Worm (Caenorhabditis elegans) whole organism, young adult: ENCODE measurements around the gene cpi-2.

Experiments used
- B0019.2 ChIP-seq: fragments of 200-800 bp; sonication (Bioruptor generic); conservative IDR thresholded peaks from 2 replicates; pipeline ENCODE4 v1.3.6; 2022; ENCODE audit warnings: missing genetic modification reagents, missing genetic modification characterization, missing compliant biosample characterization
- B0035.1 ChIP-seq: sonication (generic microtip); optimal IDR thresholded peaks from 2 replicates; lab custom pipeline; 2016; ENCODE audit warnings: missing genetic modification characterization, mild to moderate bottlenecking, missing compliant biosample characterization, missing genotype, missing genetic modification reagents
- B0261.1 ChIP-seq: sonication (generic microtip); optimal IDR thresholded peaks from 2 replicates; lab custom pipeline; 2016; ENCODE audit warnings: mild to moderate bottlenecking, missing genetic modification characterization, moderate library complexity, missing compliant biosample characterization
- B0336.3 ChIP-seq: fragments of 200-800 bp; sonication (Bioruptor generic); IDR thresholded peaks from 2 replicates; pipeline ENCODE4 v1.3.6; 2022; ENCODE audit warnings: missing genetic modification characterization, missing compliant biosample characterization
- F10E7.11 ChIP-seq: sonication (generic microtip); optimal IDR thresholded peaks from 2 replicates; lab custom pipeline; 2017; ENCODE audit warnings: mild to moderate bottlenecking, missing genetic modification characterization, moderate library complexity, missing compliant biosample characterization
- F22D6.2 ChIP-seq: sonication (generic microtip); optimal IDR thresholded peaks from 2 replicates; lab custom pipeline; 2016; ENCODE audit warnings: mild to moderate bottlenecking, missing genetic modification characterization, missing compliant biosample characterization
- F23B12.7 ChIP-seq: sonication (generic microtip); optimal IDR thresholded peaks from 2 replicates; lab custom pipeline; 2017; ENCODE audit warnings: missing genetic modification characterization, mild to moderate bottlenecking, missing compliant biosample characterization, antibody characterized with exemption, moderate library complexity; ENCODE audit not compliant: insufficient read depth
- F52B5.7 ChIP-seq: sonication (generic microtip); optimal IDR thresholded peaks from 2 replicates; lab custom pipeline; 2016; ENCODE audit warnings: mild to moderate bottlenecking, missing genetic modification characterization, missing compliant biosample characterization
- Y56A3A.18 ChIP-seq: fragments of 200-800 bp; sonication (Bioruptor generic); IDR thresholded peaks from 2 replicates; pipeline ENCODE4 v1.3.6; 2022; ENCODE audit warnings: missing genetic modification reagents, missing genetic modification characterization, missing compliant biosample characterization
- Y67H2A.10 ChIP-seq: fragments of 200-800 bp; sonication (Bioruptor generic); conservative IDR thresholded peaks from 2 replicates; pipeline ENCODE4 v1.3.6; 2022; ENCODE audit warnings: missing genetic modification reagents, missing genetic modification characterization, missing compliant biosample characterization
- Y79H2A.3 ChIP-seq: fragments of 200-800 bp; sonication (Bioruptor generic); conservative IDR thresholded peaks from 2 replicates; pipeline ENCODE4 v1.3.6; 2022; ENCODE audit warnings: missing genetic modification reagents, missing genetic modification characterization, missing compliant biosample characterization
- Y95B8A.8 ChIP-seq: fragments of 200-800 bp; sonication (Bioruptor generic); IDR thresholded peaks from 2 replicates; pipeline ENCODE4 v1.3.6; 2022; ENCODE audit warnings: missing genetic modification reagents, missing genetic modification characterization, missing compliant biosample characterization
- ama-1 ChIP-seq, 3 experiments: fragments of 150-350 bp in 1 of 3; sonication (generic microtip) in 2 of 3; optimal IDR thresholded peaks; 2 replicates each; lab custom pipeline; 2014 to 2018; ENCODE audit warnings: missing biosample characterization in 2 of 3, missing genetic modification characterization in 2 of 3, missing genetic modification reagents in 2 of 3
- aptf-2 ChIP-seq: fragments of 200-800 bp; sonication (Bioruptor generic); conservative IDR thresholded peaks from 2 replicates; pipeline ENCODE4 v1.3.6; 2022; ENCODE audit warnings: missing genetic modification reagents, missing genetic modification characterization, missing compliant biosample characterization
- aptf-3 ChIP-seq: fragments of 200-800 bp; sonication (Bioruptor generic); IDR thresholded peaks from 2 replicates; pipeline ENCODE4 v1.3.6; 2022; ENCODE audit warnings: missing genetic modification characterization, missing compliant biosample characterization
- athp-1 ChIP-seq: sonication (generic microtip); optimal IDR thresholded peaks from 2 replicates; lab custom pipeline; 2017; ENCODE audit warnings: mild to moderate bottlenecking, missing genetic modification characterization, missing compliant biosample characterization
- attf-6 ChIP-seq: fragments of 200-800 bp; sonication (Bioruptor generic); IDR thresholded peaks from 2 replicates; pipeline ENCODE4 v1.3.6; 2022; ENCODE audit warnings: missing genetic modification reagents, missing genetic modification characterization, missing compliant biosample characterization
- die-1 ChIP-seq: sonication (generic microtip); optimal IDR thresholded peaks from 2 replicates; lab custom pipeline; 2016; ENCODE audit warnings: missing genotype, mild to moderate bottlenecking, missing genetic modification characterization, missing compliant biosample characterization
- dpl-1 ChIP-seq: fragments of 150-350 bp; optimal IDR thresholded peaks from 2 replicates; lab custom pipeline; 2014; ENCODE audit warnings: missing biosample characterization, missing genetic modification reagents, missing genetic modification characterization
- efl-1 ChIP-seq: fragments of 150-350 bp; optimal IDR thresholded peaks from 2 replicates; lab custom pipeline; 2014; ENCODE audit warnings: missing biosample characterization, missing genetic modification reagents, missing genetic modification characterization
- ets-4 ChIP-seq: fragments of 200-800 bp; sonication (Bioruptor generic); optimal IDR thresholded peaks from 2 replicates; lab custom pipeline; 2018; ENCODE audit warnings: mild to moderate bottlenecking, missing genetic modification characterization, missing compliant biosample characterization
- him-1 ChIP-seq: sonication (generic microtip); optimal IDR thresholded peaks from 2 replicates; lab custom pipeline; 2016; ENCODE audit warnings: missing genotype, missing genetic modification reagents, missing genetic modification characterization, missing compliant biosample characterization
- let-607 ChIP-seq, 2 experiments: fragments of 200-800 bp in 1 of 2; sonication (Bioruptor generic) in 1 of 2; sonication (generic microtip) in 1 of 2; optimal IDR thresholded peaks; 2 replicates each; lab custom pipeline; 2016 to 2018; ENCODE audit warnings: mild to moderate bottlenecking in 2 of 2, missing compliant biosample characterization in 2 of 2, missing genetic modification characterization in 2 of 2, moderate library complexity in 2 of 2, missing genotype in 1 of 2
- lsy-27 ChIP-seq: sonication (generic microtip); optimal IDR thresholded peaks from 2 replicates; lab custom pipeline; 2017; ENCODE audit warnings: missing genetic modification characterization, mild to moderate bottlenecking, missing compliant biosample characterization, antibody characterized with exemption, missing genotype, borderline replicate concordance; ENCODE audit not compliant: insufficient read depth
- madf-3 ChIP-seq: fragments of 200-800 bp; sonication (Bioruptor generic); IDR thresholded peaks from 2 replicates; pipeline ENCODE4 v1.3.6; 2022; ENCODE audit warnings: missing genetic modification reagents, missing genetic modification characterization, missing compliant biosample characterization
- mcd-1 ChIP-seq: fragments of 200-800 bp; sonication (Bioruptor generic); IDR thresholded peaks from 2 replicates; pipeline ENCODE4 v1.3.6; 2022; ENCODE audit warnings: missing genetic modification reagents, missing genetic modification characterization, missing compliant biosample characterization
- nfya-2 ChIP-seq: fragments of 200-800 bp; sonication (Bioruptor generic); IDR thresholded peaks from 2 replicates; pipeline ENCODE4 v1.3.6; 2022; ENCODE audit warnings: missing genetic modification reagents, missing genetic modification characterization, missing compliant biosample characterization
- nfyb-1 ChIP-seq: fragments of 200-800 bp; sonication (Bioruptor generic); IDR thresholded peaks from 2 replicates; pipeline ENCODE4 v1.3.6; 2022; ENCODE audit warnings: missing genetic modification reagents, missing genetic modification characterization, missing compliant biosample characterization
- nhr-120 ChIP-seq: fragments of 200-800 bp; sonication (Bioruptor generic); IDR thresholded peaks from 2 replicates; pipeline ENCODE4 v1.3.6; 2022; ENCODE audit warnings: missing genetic modification characterization, missing compliant biosample characterization
- nhr-179 ChIP-seq: sonication (generic microtip); optimal IDR thresholded peaks from 2 replicates; lab custom pipeline; 2016; ENCODE audit warnings: mild to moderate bottlenecking, missing genetic modification characterization, missing compliant biosample characterization
- nhr-27 ChIP-seq: fragments of 200-800 bp; sonication (Bioruptor generic); optimal IDR thresholded peaks from 2 replicates; lab custom pipeline; 2018; ENCODE audit warnings: mild to moderate bottlenecking, missing genetic modification characterization, moderate library complexity, missing compliant biosample characterization
- repo-1 ChIP-seq: sonication (generic microtip); optimal IDR thresholded peaks from 2 replicates; lab custom pipeline; 2017; ENCODE audit warnings: mild to moderate bottlenecking, missing genetic modification characterization, missing compliant biosample characterization
- rpc-1 ChIP-seq, 2 experiments: fragments of 150-350 bp in 1 of 2; sonication (generic microtip) in 1 of 2; optimal IDR thresholded peaks; 2 replicates each; lab custom pipeline; 2014 to 2018; ENCODE audit warnings: missing biosample characterization in 1 of 2, missing genetic modification characterization in 1 of 2, missing genetic modification reagents in 1 of 2, missing genotype in 1 of 2
- sea-2 ChIP-seq: fragments of 200-800 bp; sonication (Bioruptor generic); IDR thresholded peaks from 2 replicates; pipeline ENCODE4 v1.3.6; 2022; ENCODE audit warnings: missing genetic modification characterization, missing compliant biosample characterization
- snpc-1.1 ChIP-seq: sonication (generic microtip); optimal IDR thresholded peaks from 2 replicates; lab custom pipeline; 2017; ENCODE audit warnings: missing genetic modification characterization, mild to moderate bottlenecking, missing compliant biosample characterization, antibody characterized with exemption, moderate library complexity, missing genotype, missing genetic modification reagents; ENCODE audit not compliant: insufficient read depth
- snpc-1.3 ChIP-seq: sonication (generic microtip); optimal IDR thresholded peaks from 2 replicates; lab custom pipeline; 2017; ENCODE audit warnings: missing genetic modification characterization, mild to moderate bottlenecking, missing compliant biosample characterization, antibody characterized with exemption, moderate library complexity, missing genotype, missing genetic modification reagents; ENCODE audit not compliant: insufficient read depth
- snpc-3.4 ChIP-seq: sonication (generic microtip); optimal IDR thresholded peaks from 2 replicates; lab custom pipeline; 2017; ENCODE audit warnings: missing genetic modification characterization, mild to moderate bottlenecking, missing compliant biosample characterization, antibody characterized with exemption, moderate library complexity, missing genotype, missing genetic modification reagents
- somi-1 ChIP-seq: fragments of 200-800 bp; sonication (Bioruptor generic); optimal IDR thresholded peaks from 2 replicates; lab custom pipeline; 2018; ENCODE audit warnings: mild to moderate bottlenecking, missing genetic modification characterization, missing compliant biosample characterization
- tbx-9 ChIP-seq: sonication (generic microtip); optimal IDR thresholded peaks from 2 replicates; lab custom pipeline; 2016; ENCODE audit warnings: borderline replicate concordance, missing genetic modification characterization, inconsistent platforms, missing compliant biosample characterization
- zfh-2 ChIP-seq: fragments of 200-800 bp; sonication (Bioruptor generic); conservative IDR thresholded peaks from 2 replicates; pipeline ENCODE4 v1.3.6; 2022; ENCODE audit warnings: missing genetic modification reagents, missing genetic modification characterization, missing compliant biosample characterization
- zim-3 ChIP-seq: sonication (generic microtip); optimal IDR thresholded peaks from 2 replicates; lab custom pipeline; 2017; ENCODE audit warnings: mild to moderate bottlenecking, missing genetic modification characterization, moderate library complexity, missing compliant biosample characterization
- ztf-18 ChIP-seq: sonication (generic microtip); optimal IDR thresholded peaks from 2 replicates; lab custom pipeline; 2016; ENCODE audit warnings: missing genotype, mild to moderate bottlenecking, missing genetic modification characterization, missing compliant biosample characterization

The cpi-2 gene

ce11 chrV:6015546-6016089, 28.2 kb upstream of the cpi-2 start (continued):
- TF ChIP-seq snpc-1.1 (peak; percentile 36), lsy-27 (tag; lab: Kevin White, UChicago) (no peak), nfyb-1 (GFP tag; lab: Robert Waterston, UW) (no peak), F22D6.2 (tag; lab: Kevin White, UChicago) (no peak), aptf-2 (GFP tag; lab: Robert Waterston, UW) (no peak), attf-6 (GFP tag; lab: Robert Waterston, UW) (no peak), somi-1 (GFP tag; lab: Kevin White, UChicago) (no peak), B0035.1 (tag; lab: Kevin White, UChicago) (no peak), ama-1 (optimal IDR thresholded peaks at IDR 0.05; lab: Kevin White, UChicago) (no peak), ama-1 (GFP tag; optimal IDR thresholded peaks at IDR 0.05; lab: Kevin White, UChicago) (peak in 1 of 2 experiments; percentile 44), athp-1 (no peak), die-1 (tag; lab: Kevin White, UChicago) (no peak), dpl-1 (GFP tag; lab: Kevin White, UChicago) (no peak), nfya-2 (GFP tag; lab: Robert Waterston, UW) (no peak), ets-4 (GFP tag; lab: Kevin White, UChicago) (no peak), efl-1 (GFP tag; lab: Kevin White, UChicago) (no peak), F52B5.7 (no peak), B0261.1 (tag; lab: Kevin White, UChicago) (no peak), B0336.3 (GFP tag; lab: Robert Waterston, UW) (peak; percentile 68), rpc-1 (optimal IDR thresholded peaks at IDR 0.05; lab: Kevin White, UChicago) (no peak), rpc-1 (tag; optimal IDR thresholded peaks at IDR 0.05; lab: Kevin White, UChicago) (no peak), tbx-9 (tag; lab: Kevin White, UChicago) (peak; percentile 2), nhr-27 (tag; lab: Kevin White, UChicago) (no peak), aptf-3 (no peak), nhr-120 (GFP tag; lab: Robert Waterston, UW) (no peak), zfh-2 (no peak), madf-3 (GFP tag; lab: Robert Waterston, UW) (no peak; the same call in 1 of the 2 replicates), F23B12.7 (tag; lab: Kevin White, UChicago) (no peak), zim-3 (tag; lab: Kevin White, UChicago) (no peak), sea-2 (GFP tag; lab: Robert Waterston, UW) (no peak), Y79H2A.3 (GFP tag; lab: Robert Waterston, UW) (0 out of 2 replicates have a peak, but pooled peaks have one; percentile 11), F10E7.11 (tag; lab: Kevin White, UChicago) (peak; percentile 63), Y67H2A.10 (GFP tag; lab: Robert Waterston, UW) (no peak), nhr-179 (tag; lab: Kevin White, UChicago) (no peak), Y56A3A.18 (GFP tag; lab: Robert Waterston, UW) (no peak), ztf-18 (no peak), snpc-3.4 (tag; lab: Kevin White, UChicago) (peak; percentile 52), snpc-1.3 (no peak), Y95B8A.8 (GFP tag; lab: Robert Waterston, UW) (no peak), mcd-1 (peak; percentile 4; the same call in 1 of the 2 replicates), B0019.2 (no peak), him-1 (tag; lab: Kevin White, UChicago) (peak; percentile 34), let-607 (tag; optimal IDR thresholded peaks at IDR 0.05; lab: Kevin White, UChicago) (no peak), repo-1 (tag; lab: Kevin White, UChicago) (peak; percentile 14)
